Fruit fly (Drosophila melanogaster) whole organism, wandering third instar larva: ENCODE data around the gene msk.

ENCODE experiments used
- Abd-B ChIP-seq: fragments of >200 bp; optimal IDR thresholded peaks from 2 replicates; lab custom pipeline; 2017; ENCODE audit warnings: missing biosample characterization, missing genetic modification characterization
- CG32264 ChIP-seq: fragments of 200-800 bp; sonication (Bioruptor generic); optimal IDR thresholded peaks from 2 replicates; lab custom pipeline; 2016; ENCODE audit warnings: missing biosample characterization, missing genetic modification characterization
- CG9705 ChIP-seq: fragments of 200-800 bp; sonication (Bioruptor generic); optimal IDR thresholded peaks from 2 replicates; lab custom pipeline; 2018; ENCODE audit warnings: missing biosample characterization, mild to moderate bottlenecking, missing genetic modification characterization
- CrebA ChIP-seq: fragments of 200-800 bp; sonication (Bioruptor generic); optimal IDR thresholded peaks from 2 replicates; lab custom pipeline; 2016; ENCODE audit warnings: missing biosample characterization, mild to moderate bottlenecking, missing genetic modification characterization, borderline replicate concordance
- Dfd ChIP-seq: fragments of >200 bp; optimal IDR thresholded peaks from 2 replicates; lab custom pipeline; 2017; ENCODE audit warnings: missing biosample characterization, missing genetic modification characterization
- Dif ChIP-seq: fragments of 200-275, 200-300 bp; sonication (Bioruptor generic); optimal IDR thresholded peaks from 2 replicates; lab custom pipeline; 2018; ENCODE audit warnings: missing biosample characterization, missing genetic modification characterization; ENCODE audit not compliant: partially characterized antibody
- GATAd ChIP-seq: sonication (Bioruptor generic); optimal IDR thresholded peaks from 2 replicates; lab custom pipeline; 2016; ENCODE audit warnings: missing biosample characterization, missing genetic modification characterization
- HLH106 ChIP-seq: fragments of 200-800 bp; optimal IDR thresholded peaks from 3 replicates; lab custom pipeline; 2019; ENCODE audit warnings: missing biosample characterization, mild to moderate bottlenecking, missing genetic modification characterization, moderate library complexity
- Hnf4 ChIP-seq: fragments of 200-800 bp; sonication (Bioruptor generic); optimal IDR thresholded peaks from 2 replicates; lab custom pipeline; 2016; ENCODE audit warnings: missing biosample characterization, mild to moderate bottlenecking, missing genetic modification characterization
- Hr78 ChIP-seq: fragments of >200 bp; optimal IDR thresholded peaks from 2 replicates; lab custom pipeline; 2017; ENCODE audit warnings: missing biosample characterization, missing genetic modification characterization
- Hr83 ChIP-seq: fragments of 200-300 bp; sonication (Bioruptor generic); optimal IDR thresholded peaks from 2 replicates; lab custom pipeline; 2016; ENCODE audit warnings: missing biosample characterization, mild to moderate bottlenecking, missing genetic modification characterization, moderate library complexity; ENCODE audit not compliant: poor library complexity, severe bottlenecking
- Jra ChIP-seq: sonication (Bioruptor generic); optimal IDR thresholded peaks from 2 replicates; lab custom pipeline; 2016; ENCODE audit warnings: missing biosample characterization, missing genetic modification characterization
- Mio ChIP-seq: sonication (Bioruptor generic); optimal IDR thresholded peaks from 2 replicates; lab custom pipeline; 2016; ENCODE audit warnings: missing biosample characterization, missing genetic modification characterization
- Myc ChIP-seq: fragments of >200 bp; optimal IDR thresholded peaks from 2 replicates; lab custom pipeline; 2017
- N ChIP-seq: fragments of >200 bp; optimal IDR thresholded peaks from 2 replicates; lab custom pipeline; 2018; ENCODE audit warnings: missing biosample characterization, missing external identifiers, missing genetic modification characterization
- OdsH ChIP-seq: fragments of 200-800 bp; sonication (Bioruptor generic); optimal IDR thresholded peaks from 2 replicates; lab custom pipeline; 2016; ENCODE audit warnings: missing biosample characterization, mild to moderate bottlenecking, missing genetic modification characterization
- Rel ChIP-seq, 2 experiments: fragments of 200-800 bp; sonication (Bioruptor generic) in 1 of 2; optimal IDR thresholded peaks; 2 replicates in 1 of 2; 3 replicates in 1 of 2; lab custom pipeline; 2016 to 2019; ENCODE audit warnings: mild to moderate bottlenecking in 2 of 2, missing biosample characterization in 2 of 2, missing genetic modification characterization in 2 of 2, moderate library complexity in 1 of 2
- Sp1 ChIP-seq: fragments of 200-800 bp; sonication (Bioruptor generic); optimal IDR thresholded peaks from 3 replicates; lab custom pipeline; 2019; ENCODE audit warnings: missing biosample characterization, mild to moderate bottlenecking, missing genetic modification characterization, moderate library complexity
- Vsx2 ChIP-seq: fragments of 200-300, 225-300 bp; sonication (Bioruptor generic); optimal IDR thresholded peaks from 2 replicates; lab custom pipeline; 2018; ENCODE audit warnings: missing biosample characterization, missing genetic modification characterization; ENCODE audit not compliant: partially characterized antibody
- br ChIP-seq: fragments of 200-800 bp; sonication (Bioruptor generic); optimal IDR thresholded peaks from 2 replicates; lab custom pipeline; 2016; ENCODE audit warnings: missing biosample characterization, missing genetic modification characterization
- brk ChIP-seq: fragments of 200-800 bp; sonication (Bioruptor generic); optimal IDR thresholded peaks from 2 replicates; lab custom pipeline; 2016; ENCODE audit warnings: missing biosample characterization, mild to moderate bottlenecking, missing genetic modification characterization
- dl ChIP-seq, 2 experiments: fragments of 175-275, 200-275 bp in 1 of 2; fragments of 200-275 bp in 1 of 2; sonication (Bioruptor generic); optimal IDR thresholded peaks; lab custom pipeline; 2018; ENCODE audit warnings: mild to moderate bottlenecking in 2 of 2, missing biosample characterization in 2 of 2, missing genetic modification characterization in 2 of 2, moderate library complexity in 2 of 2; ENCODE audit not compliant: partially characterized antibody in 2 of 2, insufficient read depth in 1 of 2
- dmrt93B ChIP-seq: fragments of 200-800 bp; sonication (Bioruptor generic); optimal IDR thresholded peaks from 2 replicates; lab custom pipeline; 2018; ENCODE audit warnings: missing biosample characterization, mild to moderate bottlenecking, missing genetic modification characterization
- dsf ChIP-seq: sonication (Bioruptor generic); optimal IDR thresholded peaks from 2 replicates; lab custom pipeline; 2016; ENCODE audit warnings: missing biosample characterization, missing genetic modification characterization, borderline replicate concordance
- ey ChIP-seq: fragments of 200-800 bp; sonication (Bioruptor generic); optimal IDR thresholded peaks from 2 replicates; lab custom pipeline; 2016; ENCODE audit warnings: missing biosample characterization, missing genetic modification characterization
- foxo ChIP-seq, 2 experiments: fragments of 200-800 bp; sonication (Bioruptor generic); optimal IDR thresholded peaks; 2 replicates in 1 of 2; 3 replicates in 1 of 2; lab custom pipeline; 2016 to 2017; ENCODE audit warnings: missing biosample characterization in 2 of 2, missing genetic modification characterization in 2 of 2
- fru ChIP-seq: fragments of 200-800 bp; sonication (Bioruptor generic); optimal IDR thresholded peaks from 3 replicates; lab custom pipeline; 2016; ENCODE audit warnings: missing biosample characterization, mild to moderate bottlenecking, missing genetic modification characterization
- h ChIP-seq: fragments of 200-800 bp; sonication (Bioruptor generic); optimal IDR thresholded peaks from 3 replicates; lab custom pipeline; 2016; ENCODE audit warnings: missing biosample characterization, mild to moderate bottlenecking, missing genetic modification characterization
- jim ChIP-seq: fragments of 175-275, 200-325 bp; sonication (Bioruptor generic); optimal IDR thresholded peaks from 2 replicates; lab custom pipeline; 2016; ENCODE audit warnings: missing biosample characterization, mild to moderate bottlenecking, missing genetic modification characterization
- lola ChIP-seq: fragments of >200 bp; optimal IDR thresholded peaks from 2 replicates; lab custom pipeline; 2017; ENCODE audit warnings: missing biosample characterization, missing genetic modification characterization
- pan ChIP-seq: fragments of >200 bp; optimal IDR thresholded peaks from 2 replicates; lab custom pipeline; 2017
- psq ChIP-seq: fragments of 200-800 bp; sonication (Bioruptor generic); optimal IDR thresholded peaks from 3 replicates; lab custom pipeline; 2017; ENCODE audit warnings: missing biosample characterization, mild to moderate bottlenecking, missing genetic modification characterization, moderate library complexity
- rgr ChIP-seq: fragments of 200-800 bp; sonication (Bioruptor generic); optimal IDR thresholded peaks from 3 replicates; lab custom pipeline; 2016; ENCODE audit warnings: missing biosample characterization, mild to moderate bottlenecking, missing genetic modification characterization
- sage ChIP-seq: fragments of 200-800 bp; sonication (Bioruptor generic); optimal IDR thresholded peaks from 2 replicates; lab custom pipeline; 2016; ENCODE audit warnings: missing biosample characterization, mild to moderate bottlenecking, missing genetic modification characterization
- sv ChIP-seq: fragments of 200-800 bp; sonication (Bioruptor generic); optimal IDR thresholded peaks from 3 replicates; lab custom pipeline; 2016; ENCODE audit warnings: missing biosample characterization, missing genetic modification characterization
- tai ChIP-seq: sonication (Bioruptor generic); optimal IDR thresholded peaks from 2 replicates; lab custom pipeline; 2016; ENCODE audit warnings: missing biosample characterization, missing genetic modification characterization
- usp ChIP-seq: fragments of >200 bp; optimal IDR thresholded peaks from 2 replicates; lab custom pipeline; 2017; ENCODE audit warnings: missing biosample characterization, missing genetic modification characterization
- woc ChIP-seq: sonication (Bioruptor generic); optimal IDR thresholded peaks from 2 replicates; lab custom pipeline; 2016; ENCODE audit warnings: missing biosample characterization, mild to moderate bottlenecking, missing genetic modification characterization

The msk gene

dm6 chr3L:8128396-8129050 is 12.5 kb downstream of the msk start:
- no peak for TF ChIP-seq Jra (GFP tag; lab: Kevin White, UChicago)
- peak; percentile 12 for TF ChIP-seq OdsH (GFP tag; lab: Kevin White, UChicago)
- peak; percentile 23 for TF ChIP-seq Vsx2 (GFP tag; lab: Kevin White, UChicago)
- peak; percentile 60 for TF ChIP-seq HLH106 (tag; lab: Kevin White, UChicago)
- no peak for TF ChIP-seq Rel (GFP tag; optimal IDR thresholded peaks at IDR 0.05; lab: Kevin White, UChicago)
- TF ChIP-seq Rel (tag; optimal IDR thresholded peaks at IDR 0.05; lab: Kevin White, UChicago): peak; percentile 91
- TF ChIP-seq h: peak; percentile 44
- no peak for TF ChIP-seq jim (GFP tag; lab: Kevin White, UChicago)
- TF ChIP-seq psq (GFP tag; lab: Kevin White, UChicago): no peak
- no peak for TF ChIP-seq GATAd (GFP tag; lab: Kevin White, UChicago)
- peak; percentile 89 for TF ChIP-seq Hnf4 (GFP tag; lab: Kevin White, UChicago)
- TF ChIP-seq Hr83 (GFP tag; lab: Kevin White, UChicago): peak; percentile 50
- no peak for TF ChIP-seq dsf (GFP tag; lab: Kevin White, UChicago)

DNA sequence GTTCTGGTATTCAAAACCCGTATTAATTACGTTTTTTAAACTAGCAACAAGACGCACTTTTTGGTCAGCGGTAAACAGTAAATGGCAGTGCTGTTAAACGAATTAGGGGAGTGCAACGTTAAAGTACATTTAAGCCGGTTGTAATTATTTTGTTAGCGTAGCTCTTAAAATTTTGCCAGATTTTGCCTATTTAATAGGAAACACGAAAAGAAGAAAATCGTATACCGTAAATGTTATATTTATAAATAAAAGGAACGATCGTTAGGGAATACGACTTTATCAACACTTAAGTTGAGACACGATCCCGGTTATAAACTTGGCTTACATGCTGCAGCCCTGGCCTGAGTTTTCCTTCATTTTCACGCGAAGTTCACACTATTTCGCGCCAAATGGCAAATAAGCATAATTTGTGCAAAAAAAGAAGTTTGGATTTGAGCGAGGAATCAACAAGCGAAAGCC is 21.5 kb downstream of the msk start, which contains the start of the genes Setx and mus301:
Setx (minus strand) TSS at position 51 of the 459 bp plus-strand sequence.
mus301 (plus strand) TSS at position 361 of the 459 bp plus-strand sequence.
- TF ChIP-seq tai (GFP tag; lab: Kevin White, UChicago): no peak
- no peak for TF ChIP-seq pan
- no peak for TF ChIP-seq brk (GFP tag; lab: Kevin White, UChicago)
- peak; percentile 74 for TF ChIP-seq CG32264 (GFP tag; lab: Kevin White, UChicago)
- TF ChIP-seq sage (GFP tag; lab: Kevin White, UChicago): no peak
- TF ChIP-seq HLH106 (tag; lab: Kevin White, UChicago): peak; percentile 84
- no peak for TF ChIP-seq dl (GFP tag; optimal IDR thresholded peaks at IDR 0.05; lab: Kevin White, UChicago; ENCODE audit: insufficient read depth in 1 of 2, partially characterized antibody in 2 of 2)
- TF ChIP-seq sv (GFP tag; lab: Kevin White, UChicago): peak; percentile 89
- TF ChIP-seq psq (GFP tag; lab: Kevin White, UChicago): peak; percentile 76
- no peak for TF ChIP-seq usp (GFP tag; lab: Kevin White, UChicago)
- TF ChIP-seq Dfd: no peak
- TF ChIP-seq ey (GFP tag; lab: Kevin White, UChicago): peak; percentile 77
- TF ChIP-seq GATAd (GFP tag; lab: Kevin White, UChicago): no peak
- TF ChIP-seq Mio (GFP tag; lab: Kevin White, UChicago): no peak
- peak; percentile 87 for TF ChIP-seq h
- TF ChIP-seq fru (GFP tag; lab: Kevin White, UChicago): no peak
- no peak for TF ChIP-seq jim (GFP tag; lab: Kevin White, UChicago)
- no peak for TF ChIP-seq N (GFP tag; lab: Kevin White, UChicago)
- peak; percentile 82 for TF ChIP-seq br (GFP tag; lab: Kevin White, UChicago)
- TF ChIP-seq Hr78 (GFP tag; lab: Kevin White, UChicago): no peak
- TF ChIP-seq dsf (GFP tag; lab: Kevin White, UChicago): peak; percentile 68
- TF ChIP-seq CrebA (GFP tag; lab: Kevin White, UChicago): no peak
- no peak for TF ChIP-seq Abd-B (GFP tag; lab: Kevin White, UChicago)
- peak; percentile 39 for TF ChIP-seq Myc
- TF ChIP-seq dmrt93B: no peak
- no peak for TF ChIP-seq Dif (GFP tag; lab: Kevin White, UChicago)
- peak; percentile 76 for TF ChIP-seq CG9705
- peak; percentile 17 to 89 for TF ChIP-seq foxo (GFP tag; optimal IDR thresholded peaks at IDR 0.05; lab: Kevin White, UChicago)
- TF ChIP-seq Jra (GFP tag; lab: Kevin White, UChicago): no peak
- peak; percentile 76 for TF ChIP-seq Sp1 (GFP tag; lab: Kevin White, UChicago)
- TF ChIP-seq Hr83 (GFP tag; lab: Kevin White, UChicago): no peak
- TF ChIP-seq lola (GFP tag; lab: Kevin White, UChicago): no peak
- peak; percentile 84 for TF ChIP-seq rgr
- TF ChIP-seq OdsH (GFP tag; lab: Kevin White, UChicago): peak; percentile 72
- no peak for TF ChIP-seq Rel (GFP tag; optimal IDR thresholded peaks at IDR 0.05; lab: Kevin White, UChicago)
- TF ChIP-seq Rel (tag; optimal IDR thresholded peaks at IDR 0.05; lab: Kevin White, UChicago): no peak
- no peak for TF ChIP-seq Hnf4 (GFP tag; lab: Kevin White, UChicago)
- TF ChIP-seq woc: no peak
- no peak for TF ChIP-seq Vsx2 (GFP tag; lab: Kevin White, UChicago)
